Worm (Caenorhabditis elegans): ENCODE results near the gene C24A3.2.

DNA sequence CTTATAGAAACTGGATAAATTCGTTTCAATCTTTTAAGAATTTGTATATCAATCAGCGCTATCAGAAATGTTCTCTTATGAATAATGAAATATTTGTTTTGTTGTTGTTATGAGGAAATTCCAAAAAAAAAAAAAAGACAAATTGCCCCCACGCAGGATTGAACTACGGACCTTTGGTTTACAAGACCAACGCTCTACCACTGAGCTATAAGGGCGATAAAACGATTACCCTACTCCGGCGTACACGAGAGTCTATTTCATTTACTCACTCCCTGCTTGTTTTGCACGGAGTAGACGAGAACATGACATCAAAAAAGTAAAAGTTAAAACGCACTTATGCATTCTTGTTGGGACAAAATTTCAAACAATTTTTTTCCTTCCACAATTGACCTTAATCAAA, 27.0 kb downstream of the C24A3.2 start:
- no peak for TF ChIP-seq tbx-2 (tag; optimal IDR thresholded peaks at IDR 0.05)
- TF ChIP-seq pag-3 (tag; optimal IDR thresholded peaks at IDR 0.05; ENCODE audit: borderline replicate concordance), result no peak
- TF ChIP-seq pha-4 (tag; optimal IDR thresholded peaks at IDR 0.05), result no peak
- peak; percentile 33 for TF ChIP-seq elt-2 (tag; optimal IDR thresholded peaks at IDR 0.05)
- no peak for TF ChIP-seq Y22D7AL.16 (tag; optimal IDR thresholded peaks at IDR 0.05)
- no peak for TF ChIP-seq ceh-18 (tag; optimal IDR thresholded peaks at IDR 0.05)
- no peak for TF ChIP-seq gmeb-2 (tag; optimal IDR thresholded peaks at IDR 0.05)
- no peak for TF ChIP-seq mec-3 (tag; optimal IDR thresholded peaks at IDR 0.05; ENCODE audit: borderline replicate concordance)
- TF ChIP-seq sox-2 (GFP tag; IDR thresholded peaks at IDR 0.05), result no peak
- no peak for TF ChIP-seq tbx-7 (tag; optimal IDR thresholded peaks at IDR 0.05)
- no peak for TF ChIP-seq sox-4 (tag; optimal IDR thresholded peaks at IDR 0.05)
- TF ChIP-seq fkh-10 (GFP tag; optimal IDR thresholded peaks at IDR 0.05), result no peak
- no peak for TF ChIP-seq nfya-1 (tag; optimal IDR thresholded peaks at IDR 0.05)

All from whole organism, late embryonic.